Worm (Caenorhabditis elegans): ENCODE results near the gene C03G6.21.

ce11 chrV:7313233-7313632 lies 43.4 kb downstream of the C03G6.21 start, which contains the start of gene srx-6:
- no peak for TF ChIP-seq R02D3.7 (tag; optimal IDR thresholded peaks at IDR 0.05)
- no peak for TF ChIP-seq fos-1 (tag; optimal IDR thresholded peaks at IDR 0.05)
- no peak for TF ChIP-seq lin-13 (GFP tag; optimal IDR thresholded peaks at IDR 0.05)
- TF ChIP-seq nhr-237 (tag; optimal IDR thresholded peaks at IDR 0.05) = no peak
- no peak for TF ChIP-seq nhr-77 (tag; optimal IDR thresholded peaks at IDR 0.05)

Measured in whole organism, L2 larva.